Fruit fly (Drosophila melanogaster) whole organism, embryonic: ENCODE measurements around the gene mthl14.
A peak's percentile ranks its signal among the peaks of the same experiment; 100 is the strongest.

Experiments used
- Ada2b ChIP-seq: fragments of 200-800 bp; sonication (Bioruptor generic); IDR thresholded peaks from 2 replicates; pipeline ENCODE4 v1.3.6; 2022; ENCODE audit warnings: missing biosample characterization, missing genetic modification characterization
- Asciz ChIP-seq: fragments of 200-800 bp; sonication (Bioruptor generic); optimal IDR thresholded peaks from 2 replicates; lab custom pipeline; 2017; ENCODE audit warnings: missing biosample characterization, mild to moderate bottlenecking, missing genetic modification characterization, missing genetic modification reagents
- Awh ChIP-seq: fragments of 200-800 bp; sonication (Bioruptor generic); IDR thresholded peaks from 2 replicates; pipeline ENCODE4, ENCODE4 v1.3.6; 2022; ENCODE audit warnings: missing biosample characterization, missing genetic modification characterization
- BEAF-32 ChIP-seq: fragments of 200-800 bp; sonication (Bioruptor generic); optimal IDR thresholded peaks from 3 replicates; lab custom pipeline; 2017; ENCODE audit warnings: missing biosample characterization, missing genetic modification characterization, mild to moderate bottlenecking, moderate library complexity, missing genetic modification reagents
- Bdp1 ChIP-seq: fragments of 200-800 bp; sonication (Bioruptor generic); optimal IDR thresholded peaks from 3 replicates; lab custom pipeline; 2016; ENCODE audit warnings: missing biosample characterization, missing genetic modification characterization
- Bteb2 ChIP-seq: fragments of 200-800 bp; sonication (Bioruptor generic); optimal IDR thresholded peaks from 2 replicates; lab custom pipeline; 2016; ENCODE audit warnings: missing biosample characterization, missing genetic modification characterization
- CG10147 ChIP-seq: fragments of 200-800 bp; sonication (Bioruptor generic); optimal IDR thresholded peaks from 2 replicates; lab custom pipeline; 2019; ENCODE audit warnings: missing biosample characterization, mild to moderate bottlenecking, missing genetic modification characterization, moderate library complexity
- CG10321 ChIP-seq: fragments of 200-800 bp; sonication (Bioruptor generic); IDR thresholded peaks from 2 replicates; pipeline ENCODE4 v1.3.6; 2022; ENCODE audit warnings: missing biosample characterization, missing genetic modification characterization
- CG10366 ChIP-seq: fragments of 200-800 bp; sonication (Bioruptor generic); IDR thresholded peaks from 2 replicates; pipeline ENCODE4 v1.3.6; 2022; ENCODE audit warnings: missing biosample characterization, missing genetic modification characterization
- CG11093 ChIP-seq: fragments of 200-800 bp; sonication (Bioruptor generic); IDR thresholded peaks from 3 replicates; pipeline ENCODE4 v1.3.6; 2022; ENCODE audit warnings: missing biosample characterization, missing genetic modification characterization
- CG11247 ChIP-seq: fragments of 200-800 bp; sonication (Bioruptor generic); IDR thresholded peaks from 2 replicates; pipeline ENCODE4 v1.3.6; 2022; ENCODE audit warnings: missing biosample characterization, missing genetic modification characterization
- CG12155 ChIP-seq: fragments of 200-800 bp; sonication (Bioruptor generic); optimal IDR thresholded peaks from 3 replicates; lab custom pipeline; 2016; ENCODE audit warnings: missing biosample characterization, missing genetic modification characterization
- CG13287 ChIP-seq: fragments of 200-800 bp; sonication (Bioruptor generic); IDR thresholded peaks from 2 replicates; pipeline ENCODE4 v1.3.6; 2022; ENCODE audit warnings: missing biosample characterization, missing genetic modification characterization; ENCODE audit not compliant: partially characterized antibody
- CG15011 ChIP-seq: fragments of 200-800 bp; sonication (Bioruptor generic); optimal IDR thresholded peaks from 3 replicates; lab custom pipeline; 2018; ENCODE audit warnings: missing biosample characterization, mild to moderate bottlenecking, missing genetic modification characterization
- CG1529 ChIP-seq: fragments of 200-800 bp; sonication (Bioruptor generic); optimal IDR thresholded peaks from 3 replicates; lab custom pipeline; 2018; ENCODE audit warnings: missing biosample characterization, missing genetic modification characterization
- CG16813 ChIP-seq: fragments of 200-800 bp; sonication (Bioruptor generic); IDR thresholded peaks from 3 replicates; pipeline ENCODE4 v1.3.6; 2022; ENCODE audit warnings: missing biosample characterization, missing genetic modification characterization; ENCODE audit not compliant: partially characterized antibody
- CG17186 ChIP-seq: fragments of 200-800 bp; sonication (Bioruptor generic); optimal IDR thresholded peaks from 3 replicates; lab custom pipeline; 2017; ENCODE audit warnings: missing biosample characterization, missing genetic modification reagents, missing genetic modification characterization
- CG17361 ChIP-seq: fragments of 200-800 bp; sonication (Bioruptor generic); IDR thresholded peaks from 3 replicates; pipeline ENCODE4 v1.3.6; 2022; ENCODE audit warnings: missing biosample characterization, missing genetic modification characterization
- CG17802 ChIP-seq: fragments of 200-800 bp; sonication (Bioruptor generic); optimal IDR thresholded peaks from 2 replicates; lab custom pipeline; 2018; ENCODE audit warnings: missing biosample characterization, mild to moderate bottlenecking, missing genetic modification characterization, moderate library complexity
- CG1792 ChIP-seq: fragments of 200-800 bp; sonication (Bioruptor generic); optimal IDR thresholded peaks from 2 replicates; lab custom pipeline; 2016; ENCODE audit warnings: missing biosample characterization, missing genetic modification characterization
- CG2199 ChIP-seq: fragments of 200-800 bp; sonication (Bioruptor generic); IDR thresholded peaks from 3 replicates; pipeline ENCODE4 v1.3.6; 2022; ENCODE audit warnings: missing biosample characterization, missing genetic modification characterization
- CG30020 ChIP-seq: fragments of 200-800 bp; optimal IDR thresholded peaks from 2 replicates; lab custom pipeline; 2019; ENCODE audit warnings: missing biosample characterization, mild to moderate bottlenecking, missing genetic modification characterization, moderate library complexity
- CG42726 ChIP-seq: fragments of 200-800 bp; sonication (Bioruptor generic); IDR thresholded peaks from 2 replicates; pipeline ENCODE4 v1.3.6; 2022; ENCODE audit warnings: missing biosample characterization, missing genetic modification characterization; ENCODE audit not compliant: partially characterized antibody
- CG4282 ChIP-seq: fragments of 200-800 bp; sonication (Bioruptor generic); optimal IDR thresholded peaks from 2 replicates; lab custom pipeline; 2016; ENCODE audit warnings: missing biosample characterization, missing genetic modification characterization
- CG6765 ChIP-seq: fragments of 200-800 bp; sonication (Bioruptor generic); optimal IDR thresholded peaks from 3 replicates; lab custom pipeline; 2017; ENCODE audit warnings: missing biosample characterization, mild to moderate bottlenecking, missing genetic modification characterization
- CG9797 ChIP-seq: fragments of 200-800 bp; sonication (Bioruptor generic); optimal IDR thresholded peaks from 3 replicates; lab custom pipeline; 2018; ENCODE audit warnings: missing biosample characterization, mild to moderate bottlenecking, missing genetic modification characterization
- CoRest ChIP-seq: fragments of 200-800 bp; sonication (Bioruptor generic); optimal IDR thresholded peaks from 3 replicates; lab custom pipeline; 2018; ENCODE audit warnings: missing biosample characterization, mild to moderate bottlenecking, missing genetic modification characterization, moderate library complexity
- D19B ChIP-seq: fragments of 200-800 bp; sonication (Bioruptor generic); optimal IDR thresholded peaks from 2 replicates; lab custom pipeline; 2017; ENCODE audit warnings: missing biosample characterization, mild to moderate bottlenecking, missing genetic modification characterization
- Dbx ChIP-seq: fragments of 200-800 bp; sonication (Bioruptor generic); IDR thresholded peaks from 3 replicates; pipeline ENCODE4 v1.3.6; 2022; ENCODE audit warnings: missing biosample characterization, missing genetic modification characterization
- H15 ChIP-seq: fragments of 200-800 bp; sonication (Bioruptor generic); IDR thresholded peaks from 3 replicates; pipeline ENCODE4 v1.3.6; 2022; ENCODE audit warnings: missing biosample characterization, missing genetic modification characterization
- Hey ChIP-seq: fragments of 200-800 bp; sonication (Bioruptor generic); optimal IDR thresholded peaks from 3 replicates; lab custom pipeline; 2018; ENCODE audit warnings: missing biosample characterization, mild to moderate bottlenecking, missing genetic modification characterization
- Mad ChIP-seq: fragments of 200-800 bp; sonication (Bioruptor generic); optimal IDR thresholded peaks from 2 replicates; lab custom pipeline; 2016; ENCODE audit warnings: missing biosample characterization, missing genetic modification characterization
- Max ChIP-seq: fragments of 200-800 bp; sonication (Bioruptor generic); optimal IDR thresholded peaks from 2 replicates; lab custom pipeline; 2016; ENCODE audit warnings: missing biosample characterization, mild to moderate bottlenecking, missing genetic modification characterization
- NK7.1 ChIP-seq: fragments of 200-800 bp; sonication (Bioruptor generic); optimal IDR thresholded peaks from 3 replicates; lab custom pipeline; 2016; ENCODE audit warnings: missing biosample characterization, missing genetic modification characterization
- Sox100B ChIP-seq: fragments of 200-800 bp; sonication (Bioruptor generic); optimal IDR thresholded peaks from 3 replicates; lab custom pipeline; 2018; ENCODE audit warnings: missing biosample characterization, mild to moderate bottlenecking, missing genetic modification characterization
- ci ChIP-seq: fragments of 200-800 bp; sonication (Bioruptor generic); IDR thresholded peaks from 3 replicates; pipeline ENCODE4 v1.3.6; 2022; ENCODE audit warnings: missing biosample characterization, missing genetic modification characterization
- crp ChIP-seq, 2 experiments: fragments of 200-800 bp; sonication (Bioruptor generic); optimal IDR thresholded peaks; 2 replicates in 1 of 2; 3 replicates in 1 of 2; lab custom pipeline; 2017; ENCODE audit warnings: missing biosample characterization in 2 of 2, missing genetic modification characterization in 2 of 2, mild to moderate bottlenecking in 1 of 2, moderate library complexity in 1 of 2
- cwo ChIP-seq: fragments of 200-800 bp; sonication (Bioruptor generic); optimal IDR thresholded peaks from 3 replicates; lab custom pipeline; 2017; ENCODE audit warnings: missing biosample characterization, missing genetic modification characterization, mild to moderate bottlenecking, moderate library complexity, missing genetic modification reagents
- dmrt99B ChIP-seq: fragments of 200-800 bp; sonication (Bioruptor generic); optimal IDR thresholded peaks from 2 replicates; lab custom pipeline; 2018; ENCODE audit warnings: missing biosample characterization, mild to moderate bottlenecking, missing genetic modification characterization, moderate library complexity
- emc ChIP-seq: fragments of 200-800 bp; sonication (Bioruptor generic); optimal IDR thresholded peaks from 2 replicates; lab custom pipeline; 2016; ENCODE audit warnings: missing biosample characterization, missing genetic modification characterization
- ftz-f1 ChIP-seq: fragments of 200-800 bp; sonication (Bioruptor generic); optimal IDR thresholded peaks from 2 replicates; lab custom pipeline; 2016; ENCODE audit warnings: missing biosample characterization, missing genetic modification characterization
- gce ChIP-seq: fragments of 200-800 bp; sonication (Bioruptor generic); IDR thresholded peaks from 3 replicates; pipeline ENCODE4 v1.3.6; 2022; ENCODE audit warnings: missing biosample characterization, missing genetic modification characterization
- gsb ChIP-seq: fragments of 200-800 bp; sonication (Bioruptor generic); IDR thresholded peaks from 2 replicates; pipeline ENCODE4 v1.3.6; 2022; ENCODE audit warnings: missing biosample characterization, missing genetic modification characterization
- h ChIP-seq: fragments of >200 bp; optimal IDR thresholded peaks from 2 replicates; lab custom pipeline; 2017
- ken ChIP-seq: fragments of 200-800 bp; sonication (Bioruptor generic); IDR thresholded peaks from 3 replicates; pipeline ENCODE4 v1.3.6; 2022; ENCODE audit warnings: missing biosample characterization, missing genetic modification characterization
- pho ChIP-seq: fragments of 200-800 bp; sonication (Bioruptor generic); optimal IDR thresholded peaks from 2 replicates; lab custom pipeline; 2016; ENCODE audit warnings: missing biosample characterization, missing genetic modification characterization
- sens ChIP-seq: fragments of 200-800 bp; sonication (Bioruptor generic); peaks from one replicate; lab custom pipeline; 2016; ENCODE audit warnings: missing biosample characterization, missing genetic modification characterization
- slbo ChIP-seq: fragments of 200-800 bp; sonication (Bioruptor generic); IDR thresholded peaks from 2 replicates; pipeline ENCODE4 v1.3.6; 2022; ENCODE audit warnings: missing biosample characterization, missing genetic modification characterization
- slou ChIP-seq: fragments of 200-800 bp; sonication (Bioruptor generic); optimal IDR thresholded peaks from 3 replicates; lab custom pipeline; 2016; ENCODE audit warnings: missing biosample characterization, missing genetic modification characterization
- stwl ChIP-seq: fragments of 200-800 bp; sonication (Bioruptor generic); optimal IDR thresholded peaks from 3 replicates; lab custom pipeline; 2018; ENCODE audit warnings: missing biosample characterization, mild to moderate bottlenecking, missing genetic modification characterization, moderate library complexity

mthl14 gene

dm6 chr3L:264378-265151 lies 17.3 kb downstream of the mthl14 start, which contains the start of the genes Tudor-SN and mRpL17 (continued):
- TF ChIP-seq ftz-f1 (GFP tag; lab: Kevin White, UChicago) (no peak), D19B (GFP tag; lab: Kevin White, UChicago) (no peak), dmrt99B (tag; lab: Kevin White, UChicago) (peak; percentile 27), CG1529 (GFP tag; lab: Kevin White, UChicago) (no peak), Sox100B (peak; percentile 64), NK7.1 (GFP tag; lab: Kevin White, UChicago) (no peak), CG10147 (GFP tag; lab: Kevin White, UChicago) (peak; percentile 0), CG30020 (tag; lab: Kevin White, UChicago) (peak; percentile 81), cwo (GFP tag; lab: Kevin White, UChicago) (no peak), CG2199 (GFP tag; lab: Robert Waterston, UW) (no peak), CG1792 (GFP tag; lab: Kevin White, UChicago) (peak; percentile 16), Mad (GFP tag; lab: Kevin White, UChicago) (no peak), ken (GFP tag; lab: Robert Waterston, UW) (no peak), CG16813 (GFP tag; lab: Robert Waterston, UW) (peak; percentile 98), stwl (tag; lab: Kevin White, UChicago) (peak; percentile 27), gce (GFP tag; lab: Robert Waterston, UW) (no peak), CG11093 (no peak), pho (GFP tag; lab: Kevin White, UChicago) (no peak), CG10321 (GFP tag; lab: Robert Waterston, UW) (no peak), CG42726 (peak; percentile 98), Ada2b (GFP tag; lab: Robert Waterston, UW) (0 out of 2 replicates have a peak, but pooled peaks have one; percentile 1), CG13287 (peak; percentile 94), BEAF-32 (GFP tag; lab: Kevin White, UChicago) (peak; percentile 97), H15 (GFP tag; lab: Robert Waterston, UW) (no peak), Dbx (GFP tag; lab: Robert Waterston, UW) (peak; percentile 71), CG17802 (tag; lab: Kevin White, UChicago) (no peak), CG9797 (peak; percentile 7), CG17186 (peak; percentile 25), CG11247 (GFP tag; lab: Robert Waterston, UW) (no peak), Hey (tag; lab: Kevin White, UChicago) (no peak), CG17361 (GFP tag; lab: Robert Waterston, UW) (peak; percentile 66; the same call in 2 of the 3 replicates), Max (GFP tag; lab: Kevin White, UChicago) (peak; percentile 52), Awh (GFP tag; lab: Robert Waterston, UW) (no peak), CG4282 (GFP tag; lab: Kevin White, UChicago) (no peak), emc (GFP tag; lab: Kevin White, UChicago) (no peak), gsb (GFP tag; lab: Robert Waterston, UW) (no peak), Asciz (GFP tag; lab: Kevin White, UChicago) (no peak), slbo (GFP tag; lab: Robert Waterston, UW) (peak; percentile 69), Bdp1 (GFP tag; lab: Kevin White, UChicago) (no peak), ci (GFP tag; lab: Robert Waterston, UW) (0 out of 3 replicates have a peak, but pooled peaks have one; percentile 5), sens (GFP tag; lab: Kevin White, UChicago) (peak; percentile 79), CG6765 (GFP tag; lab: Kevin White, UChicago) (peak; percentile 17), crp (GFP tag; optimal IDR thresholded peaks at IDR 0.05; lab: Kevin White, UChicago) (peak in 1 of 2 experiments; percentile 83), CG12155 (GFP tag; lab: Kevin White, UChicago) (peak; percentile 52), h (lab: Kevin White, UChicago) (no peak), CG10366 (no peak), Bteb2 (GFP tag; lab: Kevin White, UChicago) (no peak), CG15011 (GFP tag; lab: Kevin White, UChicago) (no peak), CoRest (peak; percentile 60), slou (GFP tag; lab: Kevin White, UChicago) (peak; percentile 9)
